Fruit fly (Drosophila melanogaster) whole organism, embryonic: ENCODE data around the gene Takl2.

Experiments used
- CG10267 ChIP-seq: fragments of 200-800 bp; sonication (Bioruptor generic); optimal IDR thresholded peaks from 2 replicates; lab custom pipeline; 2018; ENCODE audit warnings: missing biosample characterization, mild to moderate bottlenecking, missing genetic modification characterization, moderate library complexity
- CG12299 ChIP-seq: fragments of 200-800 bp; sonication (Bioruptor generic); optimal IDR thresholded peaks from 2 replicates; lab custom pipeline; 2018; ENCODE audit warnings: missing biosample characterization, mild to moderate bottlenecking, missing genetic modification characterization
- CG1233 ChIP-seq: fragments of 200-800 bp; sonication (Bioruptor generic); optimal IDR thresholded peaks from 4 replicates; lab custom pipeline; 2018; ENCODE audit warnings: missing biosample characterization, mild to moderate bottlenecking, missing genetic modification characterization
- CG16779 ChIP-seq: fragments of 200-800 bp; sonication (Bioruptor generic); IDR thresholded peaks from 2 replicates; pipeline ENCODE4 v1.3.6; 2022; ENCODE audit warnings: missing biosample characterization, missing genetic modification characterization
- CG18764 ChIP-seq: fragments of 200-800 bp; sonication (Bioruptor generic); optimal IDR thresholded peaks from 3 replicates; lab custom pipeline; 2016; ENCODE audit warnings: missing biosample characterization, missing genetic modification characterization
- Sox100B ChIP-seq: fragments of 200-800 bp; sonication (Bioruptor generic); optimal IDR thresholded peaks from 3 replicates; lab custom pipeline; 2018; ENCODE audit warnings: missing biosample characterization, mild to moderate bottlenecking, missing genetic modification characterization
- dati ChIP-seq: fragments of 200-800 bp; sonication (Bioruptor generic); IDR thresholded peaks from 2 replicates; pipeline ENCODE4 v1.3.6; 2022; ENCODE audit warnings: missing biosample characterization, missing genetic modification characterization
- en ChIP-seq: fragments of 200-800 bp; sonication (Bioruptor generic); optimal IDR thresholded peaks from 2 replicates; lab custom pipeline; 2016; ENCODE audit warnings: missing biosample characterization, missing genetic modification characterization
- gce ChIP-seq: fragments of 200-800 bp; sonication (Bioruptor generic); IDR thresholded peaks from 3 replicates; pipeline ENCODE4 v1.3.6; 2022; ENCODE audit warnings: missing biosample characterization, missing genetic modification characterization
- hb ChIP-seq: fragments of 200-800 bp; sonication (Bioruptor generic); IDR thresholded peaks from 3 replicates; pipeline ENCODE4 v1.3.6; 2022; ENCODE audit warnings: missing biosample characterization, missing genetic modification characterization; ENCODE audit not compliant: partially characterized antibody
- inv ChIP-seq: fragments of 200-800 bp; sonication (Bioruptor generic); IDR thresholded peaks from 2 replicates; pipeline ENCODE4 v1.3.6; 2022; ENCODE audit warnings: missing biosample characterization, missing genetic modification characterization; ENCODE audit not compliant: partially characterized antibody
- lmd ChIP-seq: fragments of 200-800 bp; sonication (Bioruptor generic); IDR thresholded peaks from 2 replicates; pipeline ENCODE4 v1.3.6; 2022; ENCODE audit warnings: missing biosample characterization, missing genetic modification characterization
- onecut ChIP-seq: fragments of 200-800 bp; sonication (Bioruptor generic); IDR thresholded peaks from 2 replicates; pipeline ENCODE4 v1.3.6; 2022; ENCODE audit warnings: missing biosample characterization, missing genetic modification characterization
- otp ChIP-seq: fragments of 200-800 bp; sonication (Bioruptor generic); IDR thresholded peaks from 3 replicates; pipeline ENCODE4, ENCODE4 v1.3.6; 2022; ENCODE audit warnings: missing biosample characterization, missing genetic modification characterization

dm6 chr3R:22776457-22776856 lies 42.8 kb upstream of the Takl2 start:
- TF ChIP-seq onecut (GFP tag; lab: Robert Waterston, UW), result no peak
- no peak for TF ChIP-seq CG1233
- no peak for TF ChIP-seq Sox100B (GFP tag; lab: Kevin White, UChicago)
- no peak for TF ChIP-seq CG16779 (GFP tag; lab: Robert Waterston, UW)
- TF ChIP-seq en (GFP tag; lab: Kevin White, UChicago), result no peak
- TF ChIP-seq otp, result no peak
- TF ChIP-seq CG10267 (tag; lab: Kevin White, UChicago), result no peak
- no peak for TF ChIP-seq CG12299 (tag; lab: Kevin White, UChicago)
- no peak for TF ChIP-seq CG18764 (GFP tag; lab: Kevin White, UChicago)
- TF ChIP-seq gce, result no peak
- TF ChIP-seq inv (GFP tag; lab: Robert Waterston, UW), result no peak
- TF ChIP-seq hb (GFP tag; lab: Robert Waterston, UW), result no peak
- no peak for TF ChIP-seq lmd (GFP tag; lab: Robert Waterston, UW)
- no peak for TF ChIP-seq dati (GFP tag; lab: Robert Waterston, UW)
